Worm (Caenorhabditis elegans): Measurements from ENCODE around the gene rml-1.

- TF ChIP-seq him-1 (tag; optimal IDR thresholded peaks at IDR 0.05) = no peak
- no peak for TF ChIP-seq W03F9.2 (tag; optimal IDR thresholded peaks at IDR 0.05)
- TF ChIP-seq dao-5 (tag; optimal IDR thresholded peaks at IDR 0.05) = no peak
These were observed 48.6 kb downstream of the rml-1 start for ce11 chrIII:13719247-13719758.

Measured in whole organism, L4/young adult.